Fruit fly (Drosophila melanogaster) whole organism, embryonic: Measurements from ENCODE around the gene Vps26.

Source experiments
- Aef1 ChIP-seq: fragments of 200-800 bp; sonication (Bioruptor generic); IDR thresholded peaks from 3 replicates; pipeline ENCODE4 v1.3.6; 2022; ENCODE audit warnings: missing biosample characterization, missing genetic modification characterization
- B-H2 ChIP-seq: fragments of 200-800 bp; sonication (Bioruptor generic); optimal IDR thresholded peaks from 2 replicates; lab custom pipeline; 2018; ENCODE audit warnings: missing biosample characterization, mild to moderate bottlenecking, missing genetic modification characterization
- BtbVII ChIP-seq: fragments of 200-800 bp; sonication (Bioruptor generic); optimal IDR thresholded peaks from 3 replicates; lab custom pipeline; 2017; ENCODE audit warnings: missing biosample characterization, mild to moderate bottlenecking, missing genetic modification characterization
- CG10267 ChIP-seq: fragments of 200-800 bp; sonication (Bioruptor generic); optimal IDR thresholded peaks from 2 replicates; lab custom pipeline; 2018; ENCODE audit warnings: missing biosample characterization, mild to moderate bottlenecking, missing genetic modification characterization, moderate library complexity
- CG10462 ChIP-seq: fragments of 200-800 bp; sonication (Bioruptor generic); optimal IDR thresholded peaks from 2 replicates; lab custom pipeline; 2016; ENCODE audit warnings: missing biosample characterization, missing genetic modification characterization
- CG11560 ChIP-seq: fragments of 200-800 bp; sonication (Bioruptor generic); IDR thresholded peaks from 3 replicates; pipeline ENCODE4 v1.3.6; 2022; ENCODE audit warnings: missing biosample characterization, missing genetic modification characterization
- CG11696 ChIP-seq: fragments of 200-800 bp; sonication (Bioruptor generic); IDR thresholded peaks from 2 replicates; pipeline ENCODE4 v1.3.6; 2022; ENCODE audit warnings: missing biosample characterization, missing genetic modification characterization
- CG11723 ChIP-seq: fragments of 200-800 bp; sonication (Bioruptor generic); optimal IDR thresholded peaks from 2 replicates; lab custom pipeline; 2017; ENCODE audit warnings: missing biosample characterization, mild to moderate bottlenecking, missing genetic modification characterization
- CG13894 ChIP-seq: fragments of 200-800 bp; sonication (Bioruptor generic); optimal IDR thresholded peaks from 3 replicates; lab custom pipeline; 2018; ENCODE audit warnings: missing biosample characterization, mild to moderate bottlenecking, missing genetic modification characterization, moderate library complexity
- CG14014 ChIP-seq: fragments of 200-800 bp; sonication (Bioruptor generic); IDR thresholded peaks from 2 replicates; pipeline ENCODE4 v1.3.6; 2022; ENCODE audit warnings: missing biosample characterization, missing genetic modification characterization
- CG15011 ChIP-seq: fragments of 200-800 bp; sonication (Bioruptor generic); optimal IDR thresholded peaks from 3 replicates; lab custom pipeline; 2018; ENCODE audit warnings: missing biosample characterization, mild to moderate bottlenecking, missing genetic modification characterization
- CG17359 ChIP-seq: fragments of 200-800 bp; sonication (Bioruptor generic); optimal IDR thresholded peaks from 3 replicates; lab custom pipeline; 2018; ENCODE audit warnings: missing biosample characterization, mild to moderate bottlenecking, missing genetic modification characterization, moderate library complexity
- CG17829 ChIP-seq: fragments of 200-800 bp; optimal IDR thresholded peaks from 2 replicates; lab custom pipeline; 2019; ENCODE audit warnings: missing biosample characterization, mild to moderate bottlenecking, missing genetic modification characterization, moderate library complexity
- CG30020 ChIP-seq: fragments of 200-800 bp; optimal IDR thresholded peaks from 2 replicates; lab custom pipeline; 2019; ENCODE audit warnings: missing biosample characterization, mild to moderate bottlenecking, missing genetic modification characterization, moderate library complexity
- CG3163 ChIP-seq: fragments of 200-800 bp; sonication (Bioruptor generic); optimal IDR thresholded peaks from 3 replicates; lab custom pipeline; 2016; ENCODE audit warnings: missing biosample characterization, missing genetic modification characterization
- CG3726 ChIP-seq: fragments of 200-800 bp; sonication (Bioruptor generic); IDR thresholded peaks from 3 replicates; pipeline ENCODE4, ENCODE4 v1.3.6; 2022; ENCODE audit warnings: missing biosample characterization, missing genetic modification characterization
- CG4282 ChIP-seq: fragments of 200-800 bp; sonication (Bioruptor generic); optimal IDR thresholded peaks from 2 replicates; lab custom pipeline; 2016; ENCODE audit warnings: missing biosample characterization, missing genetic modification characterization
- CG4360 ChIP-seq: fragments of 200-800 bp; sonication (Bioruptor generic); IDR thresholded peaks from 2 replicates; pipeline ENCODE4 v1.3.6; 2022; ENCODE audit warnings: missing biosample characterization, missing genetic modification characterization
- CG8089 ChIP-seq: fragments of 200-800 bp; sonication (Bioruptor generic); optimal IDR thresholded peaks from 3 replicates; lab custom pipeline; 2016; ENCODE audit warnings: missing biosample characterization, missing genetic modification characterization
- CG8944 ChIP-seq: fragments of 200-800 bp; sonication (Bioruptor generic); optimal IDR thresholded peaks from 3 replicates; lab custom pipeline; 2016; ENCODE audit warnings: missing biosample characterization, missing genetic modification characterization
- CG9876 ChIP-seq: fragments of 200-800 bp; sonication (Bioruptor generic); optimal IDR thresholded peaks from 2 replicates; lab custom pipeline; 2016; ENCODE audit warnings: missing biosample characterization, missing genetic modification characterization
- CrebB ChIP-seq: fragments of 200-800 bp; sonication (Bioruptor generic); optimal IDR thresholded peaks from 3 replicates; lab custom pipeline; 2018; ENCODE audit warnings: missing biosample characterization, mild to moderate bottlenecking, missing genetic modification characterization
- Dip3 ChIP-seq: fragments of 200-800 bp; sonication (Bioruptor generic); optimal IDR thresholded peaks from 3 replicates; lab custom pipeline; 2016; ENCODE audit warnings: missing biosample characterization, missing genetic modification characterization
- Doc3 ChIP-seq: fragments of 200-800 bp; sonication (Bioruptor generic); IDR thresholded peaks from 3 replicates; pipeline ENCODE4 v1.3.6; 2022; ENCODE audit warnings: missing biosample characterization, missing genetic modification characterization; ENCODE audit not compliant: partially characterized antibody
- Ets97D ChIP-seq: fragments of 200-800 bp; sonication (Bioruptor generic); optimal IDR thresholded peaks from 3 replicates; lab custom pipeline; 2016; ENCODE audit warnings: missing biosample characterization, missing genetic modification characterization
- H2.0 ChIP-seq: fragments of 200-800 bp; sonication (Bioruptor generic); IDR thresholded peaks from 2 replicates; pipeline ENCODE4 v1.3.6; 2022; ENCODE audit warnings: missing biosample characterization, missing genetic modification characterization
- Oli ChIP-seq: fragments of 200-800 bp; sonication (Bioruptor generic); optimal IDR thresholded peaks from 2 replicates; lab custom pipeline; 2018; ENCODE audit warnings: missing biosample characterization, mild to moderate bottlenecking, missing genetic modification characterization, moderate library complexity
- Optix ChIP-seq: fragments of 200-800 bp; sonication (Bioruptor generic); IDR thresholded peaks from 3 replicates; pipeline ENCODE4 v1.3.6; 2022; ENCODE audit warnings: missing biosample characterization, missing genetic modification characterization
- Pdp1 ChIP-seq, 2 experiments: fragments of 200-800 bp; sonication (Bioruptor generic); optimal IDR thresholded peaks; 3 replicates each; lab custom pipeline; 2016; ENCODE audit warnings: missing biosample characterization in 2 of 2, missing genetic modification characterization in 2 of 2, mild to moderate bottlenecking in 1 of 2, moderate library complexity in 1 of 2
- Ssrp ChIP-seq: fragments of 200-800 bp; sonication (Bioruptor generic); optimal IDR thresholded peaks from 2 replicates; lab custom pipeline; 2018; ENCODE audit warnings: missing biosample characterization, mild to moderate bottlenecking, missing genetic modification characterization, moderate library complexity
- Tbp ChIP-seq: fragments of >200 bp; optimal IDR thresholded peaks from 2 replicates; lab custom pipeline; 2018; ENCODE audit warnings: missing biosample characterization, missing genetic modification characterization
- amos ChIP-seq: fragments of 200-800 bp; sonication (Bioruptor generic); IDR thresholded peaks from 2 replicates; pipeline ENCODE4 v1.3.6; 2022; ENCODE audit warnings: missing biosample characterization, missing genetic modification characterization; ENCODE audit not compliant: partially characterized antibody
- ara ChIP-seq: fragments of 200-800 bp; sonication (Bioruptor generic); IDR thresholded peaks from 2 replicates; pipeline ENCODE4 v1.3.6; 2022; ENCODE audit warnings: missing biosample characterization, missing genetic modification characterization
- corto ChIP-seq: fragments of 200-800 bp; sonication (Bioruptor generic); optimal IDR thresholded peaks from 2 replicates; lab custom pipeline; 2016; ENCODE audit warnings: missing biosample characterization, mild to moderate bottlenecking, missing genetic modification characterization, moderate library complexity
- dm ChIP-seq: fragments of 200-800 bp; sonication (Bioruptor generic); optimal IDR thresholded peaks from 3 replicates; lab custom pipeline; 2016; ENCODE audit warnings: missing biosample characterization, missing genetic modification characterization
- gsb-n ChIP-seq: fragments of 200-800 bp; sonication (Bioruptor generic); optimal IDR thresholded peaks from 3 replicates; lab custom pipeline; 2018; ENCODE audit warnings: missing biosample characterization, mild to moderate bottlenecking, missing genetic modification characterization
- kah ChIP-seq: fragments of 200-800 bp; sonication (Bioruptor generic); optimal IDR thresholded peaks from 2 replicates; lab custom pipeline; 2018; ENCODE audit warnings: missing biosample characterization, mild to moderate bottlenecking, missing genetic modification characterization
- nom ChIP-seq: fragments of 200-800 bp; sonication (Bioruptor generic); optimal IDR thresholded peaks from 2 replicates; lab custom pipeline; 2017; ENCODE audit warnings: missing biosample characterization, missing genetic modification characterization, mild to moderate bottlenecking, moderate library complexity, missing genetic modification reagents
- pros ChIP-seq: fragments of 200-800 bp; sonication (Bioruptor generic); optimal IDR thresholded peaks from 3 replicates; lab custom pipeline; 2019; ENCODE audit warnings: missing biosample characterization, mild to moderate bottlenecking, missing genetic modification characterization, moderate library complexity
- sd ChIP-seq: fragments of 200-800 bp; sonication (Bioruptor generic); optimal IDR thresholded peaks from 3 replicates; lab custom pipeline; 2018; ENCODE audit warnings: missing biosample characterization, mild to moderate bottlenecking, missing genetic modification characterization, moderate library complexity
- sens ChIP-seq: fragments of 200-800 bp; sonication (Bioruptor generic); peaks from one replicate; lab custom pipeline; 2016; ENCODE audit warnings: missing biosample characterization, missing genetic modification characterization
- sens-2 ChIP-seq: fragments of 200-800 bp; sonication (Bioruptor generic); IDR thresholded peaks from 2 replicates; pipeline ENCODE4 v1.3.6; 2022; ENCODE audit warnings: missing biosample characterization, missing genetic modification characterization
- sna ChIP-seq: fragments of 200-800 bp; sonication (Bioruptor generic); IDR thresholded peaks from 2 replicates; pipeline ENCODE4 v1.3.6; 2022; ENCODE audit warnings: missing biosample characterization, missing genetic modification characterization; ENCODE audit not compliant: partially characterized antibody
- tll ChIP-seq, 2 experiments: fragments of 200-800 bp in 1 of 2; fragments of >200 bp in 1 of 2; sonication (Bioruptor generic) in 1 of 2; optimal IDR thresholded peaks; 2 replicates each; lab custom pipeline; 2017 to 2019; ENCODE audit warnings: missing biosample characterization in 2 of 2, missing genetic modification characterization in 2 of 2, mild to moderate bottlenecking in 1 of 2, moderate library complexity in 1 of 2
- twi ChIP-seq: fragments of 200-800 bp; optimal IDR thresholded peaks from 2 replicates; lab custom pipeline; 2019; ENCODE audit warnings: missing biosample characterization, mild to moderate bottlenecking, missing genetic modification characterization, moderate library complexity

Gene Vps26

DNA sequence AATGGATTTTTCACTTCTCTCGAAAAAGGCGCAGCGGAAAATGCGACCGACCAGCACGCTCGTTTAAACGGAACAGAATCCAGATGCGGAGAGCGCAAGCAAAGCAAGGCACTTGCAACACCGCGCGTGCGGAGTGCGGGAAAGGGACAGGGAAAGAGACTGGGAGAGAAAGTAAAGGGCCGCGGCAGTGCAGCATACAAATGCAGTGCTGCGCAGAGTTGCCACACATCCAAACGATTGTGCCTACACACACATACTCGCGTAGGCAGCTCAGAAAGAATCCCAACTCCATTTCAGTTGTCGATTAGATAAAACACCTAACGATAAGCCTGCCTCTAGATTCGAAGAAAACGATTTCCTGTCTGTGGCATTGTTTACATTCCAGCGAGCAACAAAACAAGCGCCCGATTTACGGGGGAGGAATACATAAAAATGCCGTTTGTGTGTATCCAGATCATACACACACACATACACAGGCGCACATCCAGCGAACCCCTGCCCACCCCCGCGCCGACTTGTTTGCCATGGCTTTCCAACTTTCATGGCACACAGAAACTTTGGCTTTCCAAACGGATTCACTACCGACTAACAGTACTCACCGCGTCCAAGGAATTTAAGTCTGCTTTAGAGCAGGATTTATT is 25.9 kb downstream of the Vps26 start (continued):
- TF ChIP-seq CG8944 (GFP tag; lab: Kevin White, UChicago) (no peak), CG10267 (tag; lab: Kevin White, UChicago) (no peak), Optix (no peak), BtbVII (GFP tag; lab: Kevin White, UChicago) (no peak), CG4282 (GFP tag; lab: Kevin White, UChicago) (no peak), CG4360 (GFP tag; lab: Robert Waterston, UW) (peak; percentile 42; the same call in 1 of the 2 replicates), CG3726 (no peak), CG30020 (no peak), sna (GFP tag; lab: Robert Waterston, UW) (no peak), amos (GFP tag; lab: Robert Waterston, UW) (no peak), CrebB (tag; lab: Kevin White, UChicago) (no peak), CG17829 (tag; lab: Kevin White, UChicago) (peak; percentile 37), B-H2 (GFP tag; lab: Kevin White, UChicago) (no peak), tll (GFP tag; optimal IDR thresholded peaks at IDR 0.05; lab: Kevin White, UChicago) (no peak), sd (tag; lab: Kevin White, UChicago) (peak; percentile 97), Oli (tag; lab: Kevin White, UChicago) (no peak), CG11560 (tag; lab: Robert Waterston, UW) (no peak), sens (GFP tag; lab: Kevin White, UChicago) (peak; percentile 77), CG10462 (GFP tag; lab: Kevin White, UChicago) (no peak), corto (GFP tag; lab: Kevin White, UChicago) (no peak), Dip3 (GFP tag; lab: Kevin White, UChicago) (no peak), pros (GFP tag; lab: Kevin White, UChicago) (peak; percentile 88), CG11696 (GFP tag; lab: Robert Waterston, UW) (no peak), CG15011 (GFP tag; lab: Kevin White, UChicago) (no peak), CG14014 (GFP tag; lab: Robert Waterston, UW) (no peak), ara (GFP tag; lab: Robert Waterston, UW) (no peak), H2.0 (GFP tag; lab: Robert Waterston, UW) (no peak), Doc3 (GFP tag; lab: Robert Waterston, UW) (no peak), Ets97D (no peak), CG11723 (GFP tag; lab: Kevin White, UChicago) (no peak), nom (GFP tag; lab: Kevin White, UChicago) (peak; percentile 43), dm (GFP tag; lab: Kevin White, UChicago) (no peak), CG9876 (GFP tag; lab: Kevin White, UChicago) (no peak), sens-2 (GFP tag; lab: Robert Waterston, UW) (no peak), CG17359 (tag; lab: Kevin White, UChicago) (no peak), CG3163 (GFP tag; lab: Kevin White, UChicago) (peak; percentile 9), CG8089 (GFP tag; lab: Kevin White, UChicago) (no peak), Pdp1 (GFP tag; optimal IDR thresholded peaks at IDR 0.05; lab: Kevin White, UChicago) (no peak), kah (GFP tag; lab: Kevin White, UChicago) (no peak), Tbp (no peak), Ssrp (tag; lab: Kevin White, UChicago) (no peak), twi (tag; lab: Kevin White, UChicago) (peak; percentile 15), gsb-n (tag; lab: Kevin White, UChicago) (no peak), Aef1 (no peak), CG13894 (tag; lab: Kevin White, UChicago) (no peak)
